Worm (Caenorhabditis elegans): Measurements from ENCODE around the gene svh-5.

- TF ChIP-seq ama-1 (optimal IDR thresholded peaks at IDR 0.05) (no peak), aly-1 (tag; optimal IDR thresholded peaks at IDR 0.05) (no peak), flt-1 (GFP tag; IDR thresholded peaks at IDR 0.05) (no peak), tra-4 (tag; optimal IDR thresholded peaks at IDR 0.05) (no peak), B0310.2 (tag; optimal IDR thresholded peaks at IDR 0.05) (no peak), hmg-4 (GFP tag; optimal IDR thresholded peaks at IDR 0.05) (no peak), scrt-1 (GFP tag; IDR thresholded peaks at IDR 0.05) (no peak), hnd-1 (tag; optimal IDR thresholded peaks at IDR 0.05) (no peak), pes-1 (GFP tag; IDR thresholded peaks at IDR 0.05) (no peak), sea-1 (GFP tag; conservative IDR thresholded peaks at IDR 0.05) (no peak), hmbx-1 (tag; optimal IDR thresholded peaks at IDR 0.05) (no peak)
These were observed 7.8 kb upstream of the svh-5 start for ce11 chrX:15385379-15385778.

All from whole organism, early embryonic.